Fruit fly (Drosophila melanogaster): ENCODE measurements around the gene CtIP.

CtIP gene

DNA sequence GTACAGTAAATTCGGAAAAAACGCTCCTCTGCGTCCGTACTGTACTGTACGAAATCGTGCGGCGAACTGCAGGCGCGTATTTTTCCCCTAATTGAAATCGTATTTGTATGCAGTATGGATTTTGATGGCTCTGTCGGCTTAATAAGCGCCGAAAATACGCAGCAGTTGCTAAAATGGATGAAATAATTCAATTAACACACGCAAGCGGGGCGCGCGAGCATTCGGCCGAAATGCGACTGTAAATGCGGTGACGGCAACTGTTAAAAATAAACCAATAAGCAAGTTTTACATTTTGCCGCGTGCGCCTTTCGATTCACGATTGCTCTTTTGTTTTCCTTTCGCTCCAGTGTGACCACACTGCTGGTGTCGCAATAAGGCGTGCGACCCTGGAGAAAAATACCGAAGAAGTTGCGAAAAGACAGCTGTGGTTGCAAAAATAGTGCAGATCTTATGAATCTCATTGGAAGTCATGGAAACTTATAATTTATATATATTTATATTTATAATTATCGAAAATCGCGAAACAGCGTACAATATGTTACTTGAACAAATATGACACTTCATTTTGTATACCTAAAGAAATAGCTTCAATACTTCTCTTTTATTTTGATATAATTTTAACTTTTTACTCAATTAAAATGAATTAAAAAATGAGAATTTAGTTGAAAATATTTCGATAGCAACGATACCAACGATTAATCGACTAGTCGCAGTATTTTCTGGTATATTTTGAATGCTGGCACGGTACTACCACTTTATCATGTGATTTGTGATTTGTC is 37.2 kb downstream of the CtIP start, which contains the start of the genes CG32428 and CG5969 (continued):
- peak; percentile 71 for TF ChIP-seq CG11456 (GFP tag; IDR thresholded peaks at IDR 0.05)
- TF ChIP-seq CG2678 (tag; optimal IDR thresholded peaks at IDR 0.05): peak; percentile 80
- peak; percentile 50 for TF ChIP-seq Ada2b (GFP tag; IDR thresholded peaks at IDR 0.05)
- no peak for TF ChIP-seq Doc3 (GFP tag; IDR thresholded peaks at IDR 0.05; ENCODE audit: partially characterized antibody)
- peak; percentile 69 for TF ChIP-seq CG2712 (tag; optimal IDR thresholded peaks at IDR 0.05)
- TF ChIP-seq CG6683 (GFP tag; optimal IDR thresholded peaks at IDR 0.05): no peak
- TF ChIP-seq vvl (GFP tag; IDR thresholded peaks at IDR 0.05): peak; percentile 72
- TF ChIP-seq NK7.1 (GFP tag; optimal IDR thresholded peaks at IDR 0.05): no peak
- TF ChIP-seq sr (GFP tag; IDR thresholded peaks at IDR 0.05): no peak
- no peak for TF ChIP-seq bbx (GFP tag; IDR thresholded peaks at IDR 0.05; ENCODE audit: partially characterized antibody)
- TF ChIP-seq Hand (GFP tag; optimal IDR thresholded peaks at IDR 0.05): no peak
- no peak for TF ChIP-seq danr (GFP tag; IDR thresholded peaks at IDR 0.05)
- TF ChIP-seq Ets97D (GFP tag; optimal IDR thresholded peaks at IDR 0.05): peak; percentile 39
- no peak for TF ChIP-seq jigr1 (GFP tag; IDR thresholded peaks at IDR 0.05)
- peak; percentile 60 for TF ChIP-seq CG10267 (tag; optimal IDR thresholded peaks at IDR 0.05)
- TF ChIP-seq inv (GFP tag; IDR thresholded peaks at IDR 0.05; ENCODE audit: partially characterized antibody): no peak
- TF ChIP-seq seq (GFP tag; IDR thresholded peaks at IDR 0.05): no peak
- no peak for TF ChIP-seq bab2 (GFP tag; optimal IDR thresholded peaks at IDR 0.05)
- peak; percentile 70 for TF ChIP-seq CG9817 (tag; optimal IDR thresholded peaks at IDR 0.05)
- TF ChIP-seq abd-A (tag; optimal IDR thresholded peaks at IDR 0.05): no peak
- no peak for TF ChIP-seq jing (GFP tag; optimal IDR thresholded peaks at IDR 0.05)
- TF ChIP-seq toy (GFP tag; IDR thresholded peaks at IDR 0.05): no peak
- TF ChIP-seq CG15269 (tag; optimal IDR thresholded peaks at IDR 0.05): peak; percentile 70
- no peak for TF ChIP-seq Kr (GFP tag; optimal IDR thresholded peaks at IDR 0.05)
- TF ChIP-seq Sox102F (GFP tag; optimal IDR thresholded peaks at IDR 0.05): peak; percentile 51
- TF ChIP-seq CG12391 (tag; optimal IDR thresholded peaks at IDR 0.05): peak; percentile 79
- TF ChIP-seq CG16815 (GFP tag; optimal IDR thresholded peaks at IDR 0.05): peak; percentile 23
- 0 out of 3 replicates have a peak, but pooled peaks have one; percentile 21 for TF ChIP-seq croc (GFP tag; conservative IDR thresholded peaks at IDR 0.05)
- TF ChIP-seq Aef1 (GFP tag; IDR thresholded peaks at IDR 0.05): peak; percentile 68
- no peak for TF ChIP-seq slp2 (GFP tag; optimal IDR thresholded peaks at IDR 0.05)
- TF ChIP-seq CG7357 (GFP tag; IDR thresholded peaks at IDR 0.05): peak; percentile 52; the same call in 2 of the 3 replicates
- TF ChIP-seq CG33213 (GFP tag; optimal IDR thresholded peaks at IDR 0.05): no peak
- peak; percentile 50; the same call in 1 of the 3 replicates for TF ChIP-seq ase (GFP tag; IDR thresholded peaks at IDR 0.05)
- TF ChIP-seq CG7786 (GFP tag; optimal IDR thresholded peaks at IDR 0.05): no peak
- peak; percentile 79 for TF ChIP-seq Ets65A (GFP tag)
- peak; percentile 76 for TF ChIP-seq CG2116 (GFP tag; optimal IDR thresholded peaks at IDR 0.05)
- TF ChIP-seq oc (tag; optimal IDR thresholded peaks at IDR 0.05): peak; percentile 13
- TF ChIP-seq Hey (tag; optimal IDR thresholded peaks at IDR 0.05): no peak
- TF ChIP-seq pho (GFP tag; optimal IDR thresholded peaks at IDR 0.05): no peak
- peak; percentile 64 for TF ChIP-seq PHDP (tag; optimal IDR thresholded peaks at IDR 0.05)
- TF ChIP-seq CG9727 (GFP tag; optimal IDR thresholded peaks at IDR 0.05): peak; percentile 70
- TF ChIP-seq Gug (GFP tag; IDR thresholded peaks at IDR 0.05): peak; percentile 50; the same call in 3 of the 4 replicates
- no peak for TF ChIP-seq unc-4 (GFP tag; IDR thresholded peaks at IDR 0.05; ENCODE audit: partially characterized antibody)
- peak; percentile 20 for TF ChIP-seq HmgZ (tag; optimal IDR thresholded peaks at IDR 0.05)
- peak; percentile 8 for TF ChIP-seq zen (tag; optimal IDR thresholded peaks at IDR 0.05)
- no peak for TF ChIP-seq Vsx1 (GFP tag; optimal IDR thresholded peaks at IDR 0.05)
- peak; percentile 28 for TF ChIP-seq CG12155 (GFP tag; optimal IDR thresholded peaks at IDR 0.05)
- TF ChIP-seq CG10321 (GFP tag; IDR thresholded peaks at IDR 0.05): 0 out of 2 replicates have a peak, but pooled peaks have one; percentile 7
- TF ChIP-seq ttk (GFP tag; IDR thresholded peaks at IDR 0.05): no peak
- no peak for TF ChIP-seq fru (optimal IDR thresholded peaks at IDR 0.05)
